Worm (Caenorhabditis elegans) whole organism, dauer: Measurements from ENCODE around the gene F49E12.10.

Source experiments
- unc-62 ChIP-seq: sonication (generic microtip); optimal IDR thresholded peaks from 2 replicates; lab custom pipeline; 2017; ENCODE audit warnings: missing biosample characterization, missing genetic modification reagents, missing genetic modification characterization

The F49E12.10 gene

DNA sequence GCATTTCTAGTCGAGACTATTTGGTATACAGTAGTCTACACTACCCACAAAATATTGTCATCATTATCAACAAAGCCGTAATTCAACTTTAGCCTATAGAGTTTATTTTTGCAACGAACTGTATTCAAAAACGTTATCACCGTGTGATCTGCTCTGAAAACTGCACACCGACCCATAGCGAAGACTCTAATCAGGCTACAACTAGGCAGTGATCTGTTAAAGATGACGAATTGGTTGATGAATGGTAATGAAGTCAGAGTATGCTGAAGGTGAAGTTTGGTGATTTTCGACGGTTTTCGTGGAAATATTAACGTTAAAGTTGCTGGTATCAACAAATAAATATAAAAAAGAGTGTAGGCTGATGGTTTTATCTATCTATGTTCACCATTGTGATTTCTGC is 4.0 kb upstream of the F49E12.10 start:
- no peak for TF ChIP-seq unc-62 (GFP tag; lab: Kevin White, UChicago)

ce11 chrII:8388001-8388513 is 2.8 kb upstream of the F49E12.10 start, which contains the start of gene drd-1:
drd-1 (plus strand) TSS chrII:8388051.
- no peak for TF ChIP-seq unc-62 (GFP tag; lab: Kevin White, UChicago)

ce11 chrII:8392215-8392614 is 1.4 kb downstream of the F49E12.10 start:
- no peak for TF ChIP-seq unc-62 (GFP tag; lab: Kevin White, UChicago)

ce11 chrII:8394205-8394604 is 3.4 kb downstream of the F49E12.10 start, which contains the start of gene F49E12.8:
F49E12.8 (minus strand) TSS chrII:8394305.
- TF ChIP-seq unc-62 (GFP tag; lab: Kevin White, UChicago), result no peak

DNA sequence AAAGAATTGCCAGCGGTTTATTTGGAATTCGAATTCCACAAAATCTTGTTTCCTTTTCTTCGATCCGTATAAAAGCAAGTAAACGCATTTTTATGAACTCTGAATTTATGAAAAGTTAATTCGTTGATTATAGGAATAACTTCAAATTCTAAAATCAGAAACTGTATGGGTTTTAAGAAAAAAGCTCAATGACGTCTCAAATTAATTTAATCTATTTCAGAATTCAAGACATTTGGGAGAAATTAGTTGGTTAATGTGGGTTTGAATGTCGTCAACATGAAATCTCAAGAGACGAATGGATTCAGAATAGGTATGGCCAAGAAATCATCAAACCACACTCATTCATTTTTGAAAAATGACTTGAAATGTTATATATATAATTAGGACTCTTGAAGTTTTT is 5.2 kb downstream of the F49E12.10 start, which contains the start of gene F49E12.7:
Gene F49E12.7, minus strand, starts transcription at position 101 of the 400 bp plus-strand sequence.
- no peak for TF ChIP-seq unc-62 (GFP tag; lab: Kevin White, UChicago)

- TF ChIP-seq unc-62 (GFP tag; lab: Kevin White, UChicago), result no peak
These were observed 8.2 kb downstream of the F49E12.10 start, which contains the start of gene dod-23 for ce11 chrII:8399064-8399463. dod-23 (minus strand) TSS chrII:8399164.

- no peak for TF ChIP-seq unc-62 (GFP tag; lab: Kevin White, UChicago)
These were observed 9.1 kb downstream of the F49E12.10 start for ce11 chrII:8399997-8400396.

DNA sequence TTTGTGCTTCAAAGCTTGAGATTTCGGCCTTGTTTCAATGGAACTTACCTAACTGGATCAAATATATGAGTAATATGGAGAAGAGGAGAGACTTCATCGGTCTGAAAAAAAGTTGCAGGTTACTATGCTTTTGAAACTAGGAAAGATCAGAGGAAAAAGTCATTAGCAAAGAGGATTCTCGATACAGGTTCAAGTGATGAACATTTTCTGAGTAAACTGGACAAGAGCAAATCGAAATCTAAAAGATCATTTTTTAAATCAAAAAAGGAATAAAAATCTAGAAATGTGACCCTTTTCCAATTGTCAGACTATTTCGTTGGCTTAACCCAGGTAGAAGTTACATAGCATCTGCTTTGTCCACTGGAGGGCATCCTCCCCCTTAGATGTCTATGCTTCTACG is 13.9 kb downstream of the F49E12.10 start, which contains the start of gene skpo-1:
Gene skpo-1, minus strand, starts transcription at position 101 of the 400 bp plus-strand sequence.
- no peak for TF ChIP-seq unc-62 (GFP tag; lab: Kevin White, UChicago)

- TF ChIP-seq unc-62 (GFP tag; lab: Kevin White, UChicago), result no peak
These were observed 14.5 kb downstream of the F49E12.10 start, which contains the start of gene ubc-24 for ce11 chrII:8405303-8405702. ubc-24 (plus strand) TSS chrII:8405603.

- no peak for TF ChIP-seq unc-62 (GFP tag; lab: Kevin White, UChicago)
These were observed 16.6 kb downstream of the F49E12.10 start, which contains the start of gene sra-13 for ce11 chrII:8407491-8407890. sra-13 (plus strand) TSS chrII:8407685.

ce11 chrII:8409538-8409937 is 18.7 kb downstream of the F49E12.10 start:
- no peak for TF ChIP-seq unc-62 (GFP tag; lab: Kevin White, UChicago)

ce11 chrII:8411002-8411401 is 20.2 kb downstream of the F49E12.10 start:
- TF ChIP-seq unc-62 (GFP tag; lab: Kevin White, UChicago), result no peak

- TF ChIP-seq unc-62 (GFP tag; lab: Kevin White, UChicago), result no peak
These were observed 21.3 kb downstream of the F49E12.10 start, which contains the start of gene efl-3 for ce11 chrII:8412061-8412721. efl-3 (plus strand) TSS chrII:8412671.

ce11 chrII:8412935-8413334 is 22.1 kb downstream of the F49E12.10 start:
- no peak for TF ChIP-seq unc-62 (GFP tag; lab: Kevin White, UChicago)

ce11 chrII:8415035-8415434 is 24.2 kb downstream of the F49E12.10 start:
- TF ChIP-seq unc-62 (GFP tag; lab: Kevin White, UChicago), result no peak

ce11 chrII:8415462-8416037 is 24.7 kb downstream of the F49E12.10 start:
- no peak for TF ChIP-seq unc-62 (GFP tag; lab: Kevin White, UChicago)
